Worm (Caenorhabditis elegans): ENCODE measurements around the gene srz-101.

The srz-101 gene

ce11 chrV:16687227-16687626 lies 7.4 kb upstream of the srz-101 start, which contains the start of gene srz-102:
Gene srz-102, plus strand, starts transcription at chrV:16687527.
- TF ChIP-seq tab-1 (GFP tag; IDR thresholded peaks at IDR 0.05) (no peak), cog-1 (tag; optimal IDR thresholded peaks at IDR 0.05) (no peak), ztf-29 (GFP tag; IDR thresholded peaks at IDR 0.05) (no peak), klf-2 (GFP tag; conservative IDR thresholded peaks at IDR 0.05) (no peak), ztf-23 (GFP tag; IDR thresholded peaks at IDR 0.05) (no peak), med-1 (GFP tag; optimal IDR thresholded peaks at IDR 0.05; ENCODE audit: insufficient read depth) (no peak), flt-1 (GFP tag; IDR thresholded peaks at IDR 0.05) (no peak), T22C8.4 (GFP tag; IDR thresholded peaks at IDR 0.05) (no peak), ref-1 (GFP tag; conservative IDR thresholded peaks at IDR 0.05) (no peak)

- TF ChIP-seq med-1 (GFP tag; optimal IDR thresholded peaks at IDR 0.05; ENCODE audit: insufficient read depth) (no peak), flt-1 (GFP tag; IDR thresholded peaks at IDR 0.05) (no peak), T22C8.4 (GFP tag; IDR thresholded peaks at IDR 0.05) (no peak), cog-1 (tag; optimal IDR thresholded peaks at IDR 0.05) (no peak), ztf-23 (GFP tag; IDR thresholded peaks at IDR 0.05) (no peak), ref-1 (GFP tag; conservative IDR thresholded peaks at IDR 0.05) (no peak), tab-1 (GFP tag; IDR thresholded peaks at IDR 0.05) (no peak), ztf-29 (GFP tag; IDR thresholded peaks at IDR 0.05) (no peak), klf-2 (GFP tag; conservative IDR thresholded peaks at IDR 0.05) (no peak)
Measured at ce11 chrV:16692988-16693387, 1.6 kb upstream of the srz-101 start.

- no peak for TF ChIP-seq T22C8.4 (GFP tag; IDR thresholded peaks at IDR 0.05)
- TF ChIP-seq med-1 (GFP tag; optimal IDR thresholded peaks at IDR 0.05; ENCODE audit: insufficient read depth), result no peak
Measured at ce11 chrV:16693732-16694131, 906 bp upstream of the srz-101 start, which contains the start of gene srw-42. Gene srw-42, minus strand, starts transcription at chrV:16693832.

ce11 chrV:16695499-16695898 lies 861 bp downstream of the srz-101 start:
- no peak for TF ChIP-seq klf-2 (GFP tag; conservative IDR thresholded peaks at IDR 0.05)
- no peak for TF ChIP-seq med-1 (GFP tag; optimal IDR thresholded peaks at IDR 0.05; ENCODE audit: insufficient read depth)
- no peak for TF ChIP-seq tab-1 (GFP tag; IDR thresholded peaks at IDR 0.05)
- TF ChIP-seq ztf-23 (GFP tag; IDR thresholded peaks at IDR 0.05), result no peak
- no peak for TF ChIP-seq T22C8.4 (GFP tag; IDR thresholded peaks at IDR 0.05)
- no peak for TF ChIP-seq flt-1 (GFP tag; IDR thresholded peaks at IDR 0.05)
- no peak for TF ChIP-seq ref-1 (GFP tag; conservative IDR thresholded peaks at IDR 0.05)
- TF ChIP-seq ztf-29 (GFP tag; IDR thresholded peaks at IDR 0.05), result no peak
- no peak for TF ChIP-seq cog-1 (tag; optimal IDR thresholded peaks at IDR 0.05)

ce11 chrV:16697178-16697577 lies 2.5 kb downstream of the srz-101 start, which contains the start of gene srw-41:
Gene srw-41, plus strand, starts transcription at chrV:16697478.
- no peak for TF ChIP-seq med-1 (GFP tag; optimal IDR thresholded peaks at IDR 0.05; ENCODE audit: insufficient read depth)
- no peak for TF ChIP-seq cog-1 (tag; optimal IDR thresholded peaks at IDR 0.05)
- TF ChIP-seq tab-1 (GFP tag; IDR thresholded peaks at IDR 0.05), result no peak
- TF ChIP-seq ztf-23 (GFP tag; IDR thresholded peaks at IDR 0.05), result no peak
- TF ChIP-seq T22C8.4 (GFP tag; IDR thresholded peaks at IDR 0.05), result no peak
- no peak for TF ChIP-seq klf-2 (GFP tag; conservative IDR thresholded peaks at IDR 0.05)
- no peak for TF ChIP-seq flt-1 (GFP tag; IDR thresholded peaks at IDR 0.05)
- TF ChIP-seq ref-1 (GFP tag; conservative IDR thresholded peaks at IDR 0.05), result no peak
- no peak for TF ChIP-seq ztf-29 (GFP tag; IDR thresholded peaks at IDR 0.05)

ce11 chrV:16699752-16700259 lies 5.2 kb downstream of the srz-101 start, which contains the start of gene Y70C5C.1:
Gene Y70C5C.1, plus strand, starts transcription at chrV:16700209.
- TF ChIP-seq ztf-23 (GFP tag; IDR thresholded peaks at IDR 0.05), result peak; percentile 67
- no peak for TF ChIP-seq klf-2 (GFP tag; conservative IDR thresholded peaks at IDR 0.05)
- no peak for TF ChIP-seq ref-1 (GFP tag; conservative IDR thresholded peaks at IDR 0.05)
- TF ChIP-seq tab-1 (GFP tag; IDR thresholded peaks at IDR 0.05), result no peak
- no peak for TF ChIP-seq ztf-29 (GFP tag; IDR thresholded peaks at IDR 0.05)
- TF ChIP-seq med-1 (GFP tag; optimal IDR thresholded peaks at IDR 0.05; ENCODE audit: insufficient read depth), result no peak
- no peak for TF ChIP-seq T22C8.4 (GFP tag; IDR thresholded peaks at IDR 0.05)
- peak; percentile 73; the same call in 1 of the 2 replicates for TF ChIP-seq flt-1 (GFP tag; IDR thresholded peaks at IDR 0.05)
- TF ChIP-seq cog-1 (tag; optimal IDR thresholded peaks at IDR 0.05), result no peak

- TF ChIP-seq ref-1 (GFP tag; conservative IDR thresholded peaks at IDR 0.05), result no peak
- TF ChIP-seq tab-1 (GFP tag; IDR thresholded peaks at IDR 0.05), result no peak
- no peak for TF ChIP-seq flt-1 (GFP tag; IDR thresholded peaks at IDR 0.05)
- TF ChIP-seq med-1 (GFP tag; optimal IDR thresholded peaks at IDR 0.05; ENCODE audit: insufficient read depth), result no peak
- TF ChIP-seq ztf-29 (GFP tag; IDR thresholded peaks at IDR 0.05), result no peak
- no peak for TF ChIP-seq T22C8.4 (GFP tag; IDR thresholded peaks at IDR 0.05)
- no peak for TF ChIP-seq klf-2 (GFP tag; conservative IDR thresholded peaks at IDR 0.05)
- TF ChIP-seq cog-1 (tag; optimal IDR thresholded peaks at IDR 0.05), result no peak
- no peak for TF ChIP-seq ztf-23 (GFP tag; IDR thresholded peaks at IDR 0.05)
Measured at ce11 chrV:16706549-16706948, 11.9 kb downstream of the srz-101 start, which contains the start of gene clec-9. Gene clec-9, minus strand, starts transcription at chrV:16706649.

- TF ChIP-seq T22C8.4 (GFP tag; IDR thresholded peaks at IDR 0.05) (no peak), ztf-23 (GFP tag; IDR thresholded peaks at IDR 0.05) (no peak), flt-1 (GFP tag; IDR thresholded peaks at IDR 0.05) (no peak), cog-1 (tag; optimal IDR thresholded peaks at IDR 0.05) (no peak), klf-2 (GFP tag; conservative IDR thresholded peaks at IDR 0.05) (no peak), tab-1 (GFP tag; IDR thresholded peaks at IDR 0.05) (no peak), ztf-29 (GFP tag; IDR thresholded peaks at IDR 0.05) (no peak), ref-1 (GFP tag; conservative IDR thresholded peaks at IDR 0.05) (no peak), med-1 (GFP tag; optimal IDR thresholded peaks at IDR 0.05; ENCODE audit: insufficient read depth) (no peak)
Measured at ce11 chrV:16713797-16714196, 19.2 kb downstream of the srz-101 start.

- TF ChIP-seq klf-2 (GFP tag; conservative IDR thresholded peaks at IDR 0.05) (no peak), flt-1 (GFP tag; IDR thresholded peaks at IDR 0.05) (no peak), ztf-23 (GFP tag; IDR thresholded peaks at IDR 0.05) (no peak), med-1 (GFP tag; optimal IDR thresholded peaks at IDR 0.05; ENCODE audit: insufficient read depth) (no peak), ref-1 (GFP tag; conservative IDR thresholded peaks at IDR 0.05) (no peak)
Measured at ce11 chrV:16716574-16716973, 21.9 kb downstream of the srz-101 start, which contains the start of gene srh-137. Gene srh-137, minus strand, starts transcription at chrV:16716674.

ce11 chrV:16723744-16724143 lies 29.1 kb downstream of the srz-101 start, which contains the start of gene nhr-112:
Gene nhr-112, minus strand, starts transcription at chrV:16723844.
- TF ChIP-seq ztf-23 (GFP tag; IDR thresholded peaks at IDR 0.05) (no peak), klf-2 (GFP tag; conservative IDR thresholded peaks at IDR 0.05) (no peak), ztf-29 (GFP tag; IDR thresholded peaks at IDR 0.05) (no peak), cog-1 (tag; optimal IDR thresholded peaks at IDR 0.05) (no peak), flt-1 (GFP tag; IDR thresholded peaks at IDR 0.05) (no peak), med-1 (GFP tag; optimal IDR thresholded peaks at IDR 0.05; ENCODE audit: insufficient read depth) (no peak), ref-1 (GFP tag; conservative IDR thresholded peaks at IDR 0.05) (no peak), tab-1 (GFP tag; IDR thresholded peaks at IDR 0.05) (no peak), T22C8.4 (GFP tag; IDR thresholded peaks at IDR 0.05) (no peak)
